Worm (Caenorhabditis elegans) whole organism, L4 larva: ENCODE data around the gene irld-2.

Experiments used
- D1046.2 ChIP-seq: fragments of 200-800 bp; sonication (Bioruptor generic); IDR thresholded peaks from 2 replicates; pipeline ENCODE4 v1.3.6; 2022; ENCODE audit warnings: missing genetic modification characterization, missing compliant biosample characterization
- F10B5.3 ChIP-seq: sonication (generic microtip); optimal IDR thresholded peaks from 2 replicates; lab custom pipeline; 2016; ENCODE audit warnings: mild to moderate bottlenecking, missing genetic modification characterization, missing compliant biosample characterization
- F49E8.2 ChIP-seq: sonication (generic microtip); optimal IDR thresholded peaks from 2 replicates; lab custom pipeline; 2016; ENCODE audit warnings: missing compliant biosample characterization, mild to moderate bottlenecking, missing genetic modification characterization, borderline replicate concordance
- Y5F2A.4 ChIP-seq: fragments of 200-800 bp; sonication (Bioruptor generic); optimal IDR thresholded peaks from 2 replicates; lab custom pipeline; 2018; ENCODE audit warnings: mild to moderate bottlenecking, missing genetic modification characterization, missing compliant biosample characterization
- Y75B8A.6 ChIP-seq: fragments of 200-800 bp; sonication (Bioruptor generic); IDR thresholded peaks from 2 replicates; pipeline ENCODE4 v1.3.6; 2022; ENCODE audit warnings: missing genetic modification reagents, missing genetic modification characterization, missing compliant biosample characterization
- aha-1 ChIP-seq: fragments of 150-350 bp; peaks from one replicate; lab custom pipeline; 2014; ENCODE audit warnings: missing biosample characterization, missing genetic modification characterization
- aly-2 ChIP-seq: sonication (generic microtip); optimal IDR thresholded peaks from 2 replicates; lab custom pipeline; 2018; ENCODE audit warnings: missing biosample characterization, missing genetic modification characterization
- attf-4 ChIP-seq: sonication (generic microtip); optimal IDR thresholded peaks from 3 replicates; lab custom pipeline; 2017; ENCODE audit warnings: missing biosample characterization, missing genetic modification characterization
- ceh-28 ChIP-seq: fragments of 150-350 bp; optimal IDR thresholded peaks from 2 replicates; lab custom pipeline; 2014; ENCODE audit warnings: missing biosample characterization, missing genetic modification reagents, missing genetic modification characterization
- ctbp-1 ChIP-seq: fragments of 200-800 bp; sonication (Bioruptor generic); IDR thresholded peaks from 2 replicates; pipeline ENCODE4 v1.3.6; 2022; ENCODE audit warnings: missing genetic modification reagents, missing genetic modification characterization, missing compliant biosample characterization
- daf-12 ChIP-seq: fragments of 150-350 bp; optimal IDR thresholded peaks from 2 replicates; lab custom pipeline; 2014; ENCODE audit warnings: missing biosample characterization, missing genetic modification reagents, missing genetic modification characterization
- daf-19 ChIP-seq: fragments of 200-800 bp; sonication (Bioruptor generic); conservative IDR thresholded peaks from 2 replicates; pipeline ENCODE4 v1.3.6; 2022; ENCODE audit warnings: missing genetic modification characterization, missing compliant biosample characterization
- dmd-6 ChIP-seq: fragments of 200-800 bp; sonication (Bioruptor generic); IDR thresholded peaks from 2 replicates; pipeline ENCODE4 v1.3.6; 2022; ENCODE audit warnings: missing genetic modification reagents, missing genetic modification characterization, missing compliant biosample characterization
- dmd-8 ChIP-seq: fragments of 200-800 bp; sonication (Bioruptor generic); IDR thresholded peaks from 2 replicates; pipeline ENCODE4 v1.3.6; 2022; ENCODE audit warnings: missing genetic modification characterization, missing compliant biosample characterization
- duxl-1 ChIP-seq: sonication (generic microtip); optimal IDR thresholded peaks from 2 replicates; lab custom pipeline; 2016; ENCODE audit warnings: mild to moderate bottlenecking, missing genetic modification characterization, moderate library complexity, missing compliant biosample characterization; ENCODE audit not compliant: poor library complexity
- egl-43 ChIP-seq: fragments of 200-800 bp; sonication (Bioruptor generic); IDR thresholded peaks from 2 replicates; pipeline ENCODE4 v1.3.6; 2022; ENCODE audit warnings: missing genetic modification reagents, missing genetic modification characterization, missing compliant biosample characterization
- fos-1 ChIP-seq: fragments of 150-350 bp; optimal IDR thresholded peaks from 2 replicates; lab custom pipeline; 2014; ENCODE audit warnings: missing biosample characterization, missing genetic modification characterization
- hlh-11 ChIP-seq: fragments of 200-800 bp; sonication (Bioruptor generic); optimal IDR thresholded peaks from 2 replicates; lab custom pipeline; 2018; ENCODE audit warnings: mild to moderate bottlenecking, missing genetic modification characterization, missing compliant biosample characterization
- jun-1 ChIP-seq: fragments of 150-350 bp; optimal IDR thresholded peaks from 2 replicates; lab custom pipeline; 2014; ENCODE audit warnings: missing biosample characterization, missing genetic modification reagents, missing genetic modification characterization
- lin-1 ChIP-seq: fragments of 200-800 bp; sonication (Bioruptor generic); IDR thresholded peaks from 2 replicates; pipeline ENCODE4 v1.3.6; 2022; ENCODE audit warnings: missing genetic modification reagents, missing genetic modification characterization, missing compliant biosample characterization
- lin-13 ChIP-seq: fragments of 150-350 bp; optimal IDR thresholded peaks from 2 replicates; lab custom pipeline; 2014; ENCODE audit warnings: missing biosample characterization, missing genetic modification reagents, missing genetic modification characterization
- lin-15B ChIP-seq: fragments of 150-350 bp; sonication (generic microtip); optimal IDR thresholded peaks from 3 replicates; lab custom pipeline; 2014; ENCODE audit warnings: missing biosample characterization, missing genetic modification characterization
- lin-29 ChIP-seq: fragments of 200-800 bp; sonication (Bioruptor generic); IDR thresholded peaks from 2 replicates; pipeline ENCODE4 v1.3.6; 2022; ENCODE audit warnings: missing genetic modification reagents, missing genetic modification characterization, missing compliant biosample characterization
- lin-38 ChIP-seq: fragments of 200-800 bp; sonication (Bioruptor generic); IDR thresholded peaks from 2 replicates; pipeline ENCODE4 v1.3.6; 2022; ENCODE audit warnings: missing genetic modification reagents, missing genetic modification characterization, missing compliant biosample characterization
- lir-3 ChIP-seq: sonication (generic microtip); optimal IDR thresholded peaks from 2 replicates; lab custom pipeline; 2016; ENCODE audit warnings: mild to moderate bottlenecking, missing genetic modification characterization, missing compliant biosample characterization
- lsy-2 ChIP-seq, 2 experiments: fragments of 150-350 bp in 1 of 2; sonication (generic microtip) in 1 of 2; optimal IDR thresholded peaks; 2 replicates each; lab custom pipeline; 2014 to 2017; ENCODE audit warnings: missing biosample characterization in 2 of 2, missing genetic modification characterization in 2 of 2
- mes-2 ChIP-seq: sonication (generic microtip); optimal IDR thresholded peaks from 2 replicates; lab custom pipeline; 2016; ENCODE audit warnings: missing genotype, mild to moderate bottlenecking, missing genetic modification characterization, missing compliant biosample characterization; ENCODE audit not compliant: poor library complexity, severe bottlenecking
- mxl-2 ChIP-seq: fragments of 200-800 bp; sonication (Bioruptor generic); conservative IDR thresholded peaks from 2 replicates; pipeline ENCODE4 v1.3.6; 2022; ENCODE audit warnings: missing genetic modification reagents, missing genetic modification characterization, missing compliant biosample characterization
- mxl-3 ChIP-seq: fragments of 200-800 bp; sonication (Bioruptor generic); optimal IDR thresholded peaks from 2 replicates; lab custom pipeline; 2018; ENCODE audit warnings: mild to moderate bottlenecking, missing genetic modification characterization, missing compliant biosample characterization
- nhr-11 ChIP-seq: fragments of 150-350 bp; optimal IDR thresholded peaks from 2 replicates; lab custom pipeline; 2014; ENCODE audit warnings: missing biosample characterization, missing genetic modification characterization
- nhr-25 ChIP-seq: sonication (generic microtip); optimal IDR thresholded peaks from 2 replicates; lab custom pipeline; 2017; ENCODE audit warnings: missing genetic modification characterization, mild to moderate bottlenecking, missing compliant biosample characterization, antibody characterized with exemption, moderate library complexity, borderline replicate concordance; ENCODE audit not compliant: insufficient read depth
- nhr-28 ChIP-seq: fragments of 150-350 bp; optimal IDR thresholded peaks from 2 replicates; lab custom pipeline; 2014; ENCODE audit warnings: missing biosample characterization, missing genetic modification characterization
- nhr-42 ChIP-seq: fragments of 200-800 bp; sonication (Bioruptor generic); IDR thresholded peaks from 2 replicates; pipeline ENCODE4 v1.3.6; 2022; ENCODE audit warnings: missing genetic modification characterization, missing compliant biosample characterization
- nhr-48 ChIP-seq: sonication (generic microtip); optimal IDR thresholded peaks from 2 replicates; lab custom pipeline; 2016; ENCODE audit warnings: mild to moderate bottlenecking, missing genetic modification characterization, missing compliant biosample characterization
- nhr-6 ChIP-seq: fragments of 150-350 bp; optimal IDR thresholded peaks from 2 replicates; lab custom pipeline; 2014; ENCODE audit warnings: missing biosample characterization, missing genetic modification characterization
- pqm-1 ChIP-seq: sonication (generic microtip); optimal IDR thresholded peaks from 2 replicates; lab custom pipeline; 2017; ENCODE audit warnings: missing biosample characterization, missing genetic modification characterization
- rbr-2 ChIP-seq: sonication (generic microtip); optimal IDR thresholded peaks from 2 replicates; lab custom pipeline; 2016; ENCODE audit warnings: missing genotype, missing genetic modification characterization, missing compliant biosample characterization
- snpc-1.2 ChIP-seq: fragments of 200-800 bp; sonication (Bioruptor generic); IDR thresholded peaks from 2 replicates; pipeline ENCODE4 v1.3.6; 2022; ENCODE audit warnings: missing genetic modification reagents, missing genetic modification characterization, missing compliant biosample characterization
- snpc-4 ChIP-seq: fragments of 150-350 bp; optimal IDR thresholded peaks from 2 replicates; lab custom pipeline; 2014; ENCODE audit warnings: missing biosample characterization, missing genetic modification characterization
- spr-3 ChIP-seq: fragments of 200-800 bp; sonication (Bioruptor generic); optimal IDR thresholded peaks from 2 replicates; lab custom pipeline; 2018; ENCODE audit warnings: mild to moderate bottlenecking, missing genetic modification characterization, missing compliant biosample characterization
- tag-97 ChIP-seq: fragments of 200-800 bp; sonication (Bioruptor generic); IDR thresholded peaks from 2 replicates; pipeline ENCODE4 v1.3.6; 2022; ENCODE audit warnings: missing genetic modification characterization, missing compliant biosample characterization
- tra-1 ChIP-seq: fragments of 200-800 bp; sonication (Bioruptor generic); IDR thresholded peaks from 2 replicates; pipeline ENCODE4 v1.3.6; 2022; ENCODE audit warnings: missing genetic modification reagents, missing genetic modification characterization, missing compliant biosample characterization
- unc-130 ChIP-seq: sonication (generic microtip); optimal IDR thresholded peaks from 2 replicates; lab custom pipeline; 2016; ENCODE audit warnings: missing genetic modification reagents, missing genetic modification characterization, missing compliant biosample characterization
- unc-62 ChIP-seq, 3 experiments: fragments of 150-350 bp in 1 of 3; sonication (generic microtip); optimal IDR thresholded peaks in 2 of 3; peaks in 1 of 3; 1 replicate in 1 of 3; 2 replicates in 2 of 3; lab custom pipeline; 2014 to 2017; ENCODE audit warnings: missing biosample characterization in 3 of 3, missing genetic modification characterization in 3 of 3, missing genetic modification reagents in 3 of 3, missing genotype in 1 of 3
- zag-1 ChIP-seq: fragments of 150-350 bp; optimal IDR thresholded peaks from 2 replicates; lab custom pipeline; 2014; ENCODE audit warnings: missing biosample characterization, missing genetic modification characterization
- zfp-2 ChIP-seq: sonication (generic microtip); optimal IDR thresholded peaks from 2 replicates; lab custom pipeline; 2016; ENCODE audit warnings: mild to moderate bottlenecking, missing genetic modification characterization, missing compliant biosample characterization
- zip-11 ChIP-seq: fragments of 200-800 bp; sonication (Bioruptor generic); IDR thresholded peaks from 2 replicates; pipeline ENCODE4 v1.3.6; 2022; ENCODE audit warnings: missing genetic modification characterization, missing compliant biosample characterization
- zip-2 ChIP-seq: fragments of 150-350 bp; optimal IDR thresholded peaks from 2 replicates; lab custom pipeline; 2014; ENCODE audit warnings: missing biosample characterization, missing genetic modification characterization
- ztf-11 ChIP-seq: fragments of 150-350 bp; optimal IDR thresholded peaks from 2 replicates; lab custom pipeline; 2014; ENCODE audit warnings: missing biosample characterization, missing genetic modification characterization
- ztf-7 ChIP-seq: fragments of 150-350 bp; optimal IDR thresholded peaks from 2 replicates; lab custom pipeline; 2014; ENCODE audit warnings: missing biosample characterization, missing genetic modification characterization

Gene irld-2

ce11 chrX:13350804-13351747, 43.8 kb downstream of the irld-2 start, which contains the start of gene mxl-3 (continued):
- no peak for TF ChIP-seq daf-19 (GFP tag; lab: Robert Waterston, UW)
- TF ChIP-seq attf-4 (tag; lab: Kevin White, UChicago) = no peak
- no peak for TF ChIP-seq lir-3 (tag; lab: Kevin White, UChicago)
- no peak for TF ChIP-seq snpc-1.2 (GFP tag; lab: Robert Waterston, UW)
- no peak for TF ChIP-seq nhr-25 (tag; lab: Kevin White, UChicago)
- TF ChIP-seq daf-12 = no peak
- TF ChIP-seq ztf-11 (tag; lab: Kevin White, UChicago) = no peak
- TF ChIP-seq lin-15B (tag; lab: Kevin White, UChicago) = no peak
- TF ChIP-seq unc-62 (GFP tag; optimal IDR thresholded peaks at IDR 0.05 in 1 of 2; lab: Kevin White, UChicago) = no peak
- TF ChIP-seq unc-62 (tag; optimal IDR thresholded peaks at IDR 0.05; lab: Kevin White, UChicago) = no peak
- no peak for TF ChIP-seq snpc-4 (tag; lab: Kevin White, UChicago)
- TF ChIP-seq rbr-2 (tag; lab: Kevin White, UChicago) = no peak
- TF ChIP-seq mxl-2 (GFP tag; lab: Robert Waterston, UW) = peak; percentile 98
- TF ChIP-seq nhr-11 (tag; lab: Kevin White, UChicago) = peak; percentile 71
- TF ChIP-seq mes-2 (tag; lab: Kevin White, UChicago) = peak; percentile 44
- TF ChIP-seq pqm-1 (tag; lab: Kevin White, UChicago) = no peak
- peak; percentile 40; the same call in 1 of the 2 replicates for TF ChIP-seq tra-1
- TF ChIP-seq Y5F2A.4 (GFP tag; lab: Kevin White, UChicago) = no peak
- TF ChIP-seq aha-1 = peak; percentile 91
- no peak for TF ChIP-seq lin-38
- TF ChIP-seq tag-97 (GFP tag; lab: Robert Waterston, UW) = no peak
- TF ChIP-seq F49E8.2 (tag; lab: Kevin White, UChicago) = no peak
- 0 out of 2 replicates have a peak, but pooled peaks have one; percentile 19 for TF ChIP-seq lin-1 (GFP tag; lab: Robert Waterston, UW)
- peak; percentile 70 for TF ChIP-seq nhr-28
- TF ChIP-seq ztf-7 (tag; lab: Kevin White, UChicago) = no peak
- TF ChIP-seq F10B5.3 = peak; percentile 9
- TF ChIP-seq D1046.2 = no peak
- TF ChIP-seq hlh-11 (tag; lab: Kevin White, UChicago) = peak; percentile 54
- TF ChIP-seq spr-3 = no peak
- no peak for TF ChIP-seq zip-2 (tag; lab: Kevin White, UChicago)
- TF ChIP-seq jun-1 (tag; lab: Kevin White, UChicago) = no peak
- TF ChIP-seq zag-1 = no peak
- TF ChIP-seq nhr-42 (GFP tag; lab: Robert Waterston, UW) = 0 out of 2 replicates have a peak, but pooled peaks have one; percentile 31
- peak; percentile 36 for TF ChIP-seq nhr-6 (tag; lab: Kevin White, UChicago)
- peak; percentile 33 for TF ChIP-seq duxl-1
- no peak for TF ChIP-seq Y75B8A.6 (GFP tag; lab: Robert Waterston, UW)
- no peak for TF ChIP-seq aly-2 (tag; lab: Kevin White, UChicago)
- TF ChIP-seq fos-1 (tag; lab: Kevin White, UChicago) = no peak
- no peak for TF ChIP-seq lin-29 (GFP tag; lab: Robert Waterston, UW)
- TF ChIP-seq zfp-2 (tag; lab: Kevin White, UChicago) = no peak
- TF ChIP-seq lin-13 (GFP tag; lab: Kevin White, UChicago) = no peak
- no peak for TF ChIP-seq zip-11 (GFP tag; lab: Robert Waterston, UW)
- TF ChIP-seq dmd-8 (GFP tag; lab: Robert Waterston, UW) = no peak
- TF ChIP-seq egl-43 (GFP tag; lab: Robert Waterston, UW) = no peak
- peak; percentile 84 for TF ChIP-seq nhr-48 (tag; lab: Kevin White, UChicago)
- no peak for TF ChIP-seq ceh-28
- TF ChIP-seq lsy-2 (tag; optimal IDR thresholded peaks at IDR 0.05; lab: Kevin White, UChicago) = peak in 1 of 2 experiments; percentile 65
- TF ChIP-seq mxl-3 (GFP tag; lab: Kevin White, UChicago) = peak; percentile 97
- TF ChIP-seq dmd-6 (GFP tag; lab: Robert Waterston, UW) = peak; percentile 91
- no peak for TF ChIP-seq ctbp-1 (GFP tag; lab: Robert Waterston, UW)
- no peak for TF ChIP-seq unc-130 (GFP tag; lab: Kevin White, UChicago)
